Worm (Caenorhabditis elegans) whole organism, midembryonic: ENCODE results near the gene sre-29.
"Not testable (repeated sequence)": the region's sequence is repeated elsewhere in the genome, so short reads cannot be mapped to it uniquely, and the experiment has no call there.

Source experiments
- flt-1 ChIP-seq: fragments of 200-800 bp; sonication (Bioruptor generic); IDR thresholded peaks from 2 replicates; pipeline ENCODE4 v1.3.6; 2022; ENCODE audit warnings: missing genetic modification characterization, missing compliant biosample characterization
- klf-2 ChIP-seq: fragments of 200-800 bp; sonication (Bioruptor generic); conservative IDR thresholded peaks from 2 replicates; pipeline ENCODE4 v1.3.6; 2022; ENCODE audit warnings: missing genetic modification reagents, missing genetic modification characterization, missing compliant biosample characterization
- med-1 ChIP-seq: sonication (generic microtip); optimal IDR thresholded peaks from 2 replicates; lab custom pipeline; 2017; ENCODE audit warnings: missing genetic modification characterization, mild to moderate bottlenecking, missing compliant biosample characterization, antibody characterized with exemption, missing genetic modification reagents; ENCODE audit not compliant: insufficient read depth
- ref-1 ChIP-seq: fragments of 200-800 bp; sonication (Bioruptor generic); conservative IDR thresholded peaks from 2 replicates; pipeline ENCODE4 v1.3.6; 2022; ENCODE audit warnings: missing genetic modification reagents, missing genetic modification characterization, missing compliant biosample characterization
- tab-1 ChIP-seq: fragments of 200-800 bp; sonication (Bioruptor generic); IDR thresholded peaks from 2 replicates; pipeline ENCODE4 v1.3.6; 2022; ENCODE audit warnings: missing genetic modification characterization, missing compliant biosample characterization
- ztf-23 ChIP-seq: fragments of 200-800 bp; sonication (Bioruptor generic); IDR thresholded peaks from 2 replicates; pipeline ENCODE4 v1.3.6; 2022; ENCODE audit warnings: missing genetic modification reagents, missing genetic modification characterization, missing compliant biosample characterization
- ztf-29 ChIP-seq: fragments of 200-800 bp; sonication (Bioruptor generic); IDR thresholded peaks from 2 replicates; pipeline ENCODE4 v1.3.6; 2022; ENCODE audit warnings: missing genetic modification reagents, missing genetic modification characterization, missing compliant biosample characterization

DNA sequence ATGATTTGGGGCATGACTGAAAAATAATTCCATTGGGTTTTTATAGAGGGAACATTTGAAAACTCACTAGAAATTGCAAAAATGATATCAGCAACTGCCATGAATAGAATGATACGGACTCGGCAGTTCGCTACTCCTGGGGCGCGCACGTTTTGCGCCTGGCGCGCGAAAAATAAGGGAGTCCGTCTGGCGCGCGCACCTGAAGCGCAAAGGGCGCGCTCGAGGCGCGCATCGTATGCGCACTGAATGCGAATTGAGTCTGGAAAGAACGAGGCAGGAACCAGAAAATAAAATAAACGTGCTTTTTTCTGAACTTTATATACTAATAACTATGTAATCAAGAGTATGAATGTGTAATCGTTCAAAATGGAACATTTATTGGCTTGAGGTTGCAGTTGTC lies 39.5 kb upstream of the sre-29 start, which contains the start of gene Y57A10C.10:
- TF ChIP-seq flt-1; ztf-23; klf-2 (GFP tag; lab: Robert Waterston, UW); med-1 (GFP tag; lab: Kevin White, UChicago); ref-1 (GFP tag; lab: Robert Waterston, UW); ztf-29 (GFP tag; lab: Robert Waterston, UW); tab-1 (GFP tag; lab: Robert Waterston, UW): not testable (repeated sequence)
